Fruit fly (Drosophila melanogaster) whole organism, embryonic: ENCODE measurements around the gene Ac13E.

Source experiments
- Bdp1 ChIP-seq: fragments of 200-800 bp; sonication (Bioruptor generic); optimal IDR thresholded peaks from 3 replicates; lab custom pipeline; 2016; ENCODE audit warnings: missing biosample characterization, missing genetic modification characterization
- CG1024 ChIP-seq: fragments of 200-800 bp; sonication (Bioruptor generic); IDR thresholded peaks from 2 replicates; pipeline ENCODE4 v1.3.6; 2022; ENCODE audit warnings: missing biosample characterization, missing genetic modification characterization
- CG10267 ChIP-seq: fragments of 200-800 bp; sonication (Bioruptor generic); optimal IDR thresholded peaks from 2 replicates; lab custom pipeline; 2018; ENCODE audit warnings: missing biosample characterization, mild to moderate bottlenecking, missing genetic modification characterization, moderate library complexity
- CG10274 ChIP-seq: fragments of 200-800 bp; sonication (Bioruptor generic); optimal IDR thresholded peaks from 3 replicates; lab custom pipeline; 2017; ENCODE audit warnings: missing biosample characterization, mild to moderate bottlenecking, missing genetic modification characterization
- CG12942 ChIP-seq: fragments of 200-800 bp; sonication (Bioruptor generic); optimal IDR thresholded peaks from 3 replicates; lab custom pipeline; 2016; ENCODE audit warnings: missing biosample characterization, missing genetic modification characterization
- CG13287 ChIP-seq: fragments of 200-800 bp; sonication (Bioruptor generic); IDR thresholded peaks from 2 replicates; pipeline ENCODE4 v1.3.6; 2022; ENCODE audit warnings: missing biosample characterization, missing genetic modification characterization; ENCODE audit not compliant: partially characterized antibody
- CG13296 ChIP-seq: fragments of 200-800 bp; sonication (Bioruptor generic); optimal IDR thresholded peaks from 3 replicates; lab custom pipeline; 2018; ENCODE audit warnings: missing biosample characterization, mild to moderate bottlenecking, missing genetic modification characterization
- CG15073 ChIP-seq: fragments of 200-800 bp; sonication (Bioruptor generic); optimal IDR thresholded peaks from 2 replicates; lab custom pipeline; 2016; ENCODE audit warnings: missing biosample characterization, missing genetic modification characterization
- CG15514 ChIP-seq: fragments of 200-800 bp; sonication (Bioruptor generic); optimal IDR thresholded peaks from 3 replicates; lab custom pipeline; 2017; ENCODE audit warnings: missing biosample characterization, missing genetic modification characterization, mild to moderate bottlenecking, moderate library complexity, missing genetic modification reagents
- CG16863 ChIP-seq: fragments of 200-800 bp; sonication (Bioruptor generic); optimal IDR thresholded peaks from 3 replicates; lab custom pipeline; 2016; ENCODE audit warnings: missing biosample characterization, missing genetic modification characterization
- CG17829 ChIP-seq: fragments of 200-800 bp; optimal IDR thresholded peaks from 2 replicates; lab custom pipeline; 2019; ENCODE audit warnings: missing biosample characterization, mild to moderate bottlenecking, missing genetic modification characterization, moderate library complexity
- CG2116 ChIP-seq: fragments of 200-800 bp; sonication (Bioruptor generic); optimal IDR thresholded peaks from 3 replicates; lab custom pipeline; 2018; ENCODE audit warnings: missing biosample characterization, mild to moderate bottlenecking, missing genetic modification characterization
- CG30403 ChIP-seq: fragments of 200-800 bp; sonication (Bioruptor generic); optimal IDR thresholded peaks from 3 replicates; lab custom pipeline; 2016; ENCODE audit warnings: missing biosample characterization, missing genetic modification characterization
- CG31388 ChIP-seq: fragments of 200-800 bp; sonication (Bioruptor generic); optimal IDR thresholded peaks from 2 replicates; lab custom pipeline; 2016; ENCODE audit warnings: missing biosample characterization, missing genetic modification characterization
- CG31441 ChIP-seq: fragments of 200-800 bp; sonication (Bioruptor generic); IDR thresholded peaks from 2 replicates; pipeline ENCODE4 v1.3.6; 2022; ENCODE audit warnings: missing biosample characterization, missing genetic modification characterization
- CG32532 ChIP-seq: fragments of 200-800 bp; sonication (Bioruptor generic); IDR thresholded peaks from 2 replicates; pipeline ENCODE4 v1.3.6; 2022; ENCODE audit warnings: missing biosample characterization, missing genetic modification characterization
- CG4854 ChIP-seq: fragments of 200-800 bp; sonication (Bioruptor generic); optimal IDR thresholded peaks from 2 replicates; lab custom pipeline; 2016; ENCODE audit warnings: missing biosample characterization, missing genetic modification characterization, inconsistent platforms
- CG6689 ChIP-seq: fragments of 200-800 bp; sonication (Bioruptor generic); IDR thresholded peaks from 2 replicates; pipeline ENCODE4 v1.3.6; 2022; ENCODE audit warnings: missing biosample characterization, missing genetic modification characterization
- CG6765 ChIP-seq: fragments of 200-800 bp; sonication (Bioruptor generic); optimal IDR thresholded peaks from 3 replicates; lab custom pipeline; 2017; ENCODE audit warnings: missing biosample characterization, mild to moderate bottlenecking, missing genetic modification characterization
- CG8281 ChIP-seq: fragments of 200-800 bp; sonication (Bioruptor generic); optimal IDR thresholded peaks from 2 replicates; lab custom pipeline; 2018; ENCODE audit warnings: missing biosample characterization, mild to moderate bottlenecking, missing genetic modification characterization, moderate library complexity
- CG9932 ChIP-seq: fragments of 200-800 bp; sonication (Bioruptor generic); IDR thresholded peaks from 2 replicates; pipeline ENCODE4 v1.3.6; 2022; ENCODE audit warnings: missing biosample characterization, missing genetic modification characterization
- Doc2 ChIP-seq: fragments of 200-800 bp; sonication (Bioruptor generic); IDR thresholded peaks from 2 replicates; pipeline ENCODE4 v1.3.6; 2022; ENCODE audit warnings: missing biosample characterization, missing genetic modification characterization
- Doc3 ChIP-seq: fragments of 200-800 bp; sonication (Bioruptor generic); IDR thresholded peaks from 3 replicates; pipeline ENCODE4 v1.3.6; 2022; ENCODE audit warnings: missing biosample characterization, missing genetic modification characterization; ENCODE audit not compliant: partially characterized antibody
- HmgZ ChIP-seq: fragments of 200-800 bp; sonication (Bioruptor generic); optimal IDR thresholded peaks from 2 replicates; lab custom pipeline; 2018; ENCODE audit warnings: missing biosample characterization, mild to moderate bottlenecking, missing genetic modification characterization
- Hr3 ChIP-seq: fragments of 200-800 bp; sonication (Bioruptor generic); optimal IDR thresholded peaks from 3 replicates; lab custom pipeline; 2016; ENCODE audit warnings: missing biosample characterization, missing genetic modification characterization
- Hr51 ChIP-seq, 2 experiments: fragments of 200-800 bp; sonication (Bioruptor generic); optimal IDR thresholded peaks; 2 replicates in 1 of 2; 3 replicates in 1 of 2; lab custom pipeline; 2016 to 2018; ENCODE audit warnings: missing biosample characterization in 2 of 2, missing genetic modification characterization in 2 of 2, mild to moderate bottlenecking in 1 of 2, moderate library complexity in 1 of 2
- Hr78 ChIP-seq, 2 experiments: fragments of 200-800 bp in 1 of 2; fragments of >200 bp in 1 of 2; sonication (Bioruptor generic) in 1 of 2; optimal IDR thresholded peaks; 2 replicates each; lab custom pipeline; 2017 to 2019; ENCODE audit warnings: missing biosample characterization in 2 of 2, missing genetic modification characterization in 2 of 2, mild to moderate bottlenecking in 1 of 2, moderate library complexity in 1 of 2
- MBD-R2 ChIP-seq: fragments of 200-800 bp; sonication (Bioruptor generic); IDR thresholded peaks from 2 replicates; pipeline ENCODE4 v1.3.6; 2022; ENCODE audit warnings: missing biosample characterization, missing genetic modification characterization
- Mrtf ChIP-seq: fragments of 200-800 bp; sonication (Bioruptor generic); IDR thresholded peaks from 3 replicates; pipeline ENCODE4 v1.3.6; 2022; ENCODE audit warnings: missing biosample characterization, missing genetic modification characterization
- PHDP ChIP-seq: fragments of 200-800 bp; sonication (Bioruptor generic); optimal IDR thresholded peaks from 3 replicates; lab custom pipeline; 2018; ENCODE audit warnings: missing biosample characterization, mild to moderate bottlenecking, missing genetic modification characterization, moderate library complexity
- Sin3A ChIP-seq: fragments of >200 bp; optimal IDR thresholded peaks from 2 replicates; lab custom pipeline; 2018
- crol ChIP-seq: fragments of 200-800 bp; sonication (Bioruptor generic); IDR thresholded peaks from 2 replicates; pipeline ENCODE4 v1.3.6; 2022; ENCODE audit warnings: missing biosample characterization, missing genetic modification characterization
- dimm ChIP-seq: fragments of 200-800 bp; sonication (Bioruptor generic); IDR thresholded peaks from 2 replicates; pipeline ENCODE4 v1.3.6; 2022; ENCODE audit warnings: missing biosample characterization, missing genetic modification characterization
- dpn ChIP-seq, 2 experiments: fragments of 200-800 bp; sonication (Bioruptor generic); optimal IDR thresholded peaks; 3 replicates each; lab custom pipeline; 2016; ENCODE audit warnings: missing biosample characterization in 2 of 2, missing genetic modification characterization in 2 of 2
- dysf ChIP-seq: fragments of 200-800 bp; sonication (Bioruptor generic); IDR thresholded peaks from 3 replicates; pipeline ENCODE4 v1.3.6; 2022; ENCODE audit warnings: missing biosample characterization, missing genetic modification characterization
- en ChIP-seq: fragments of 200-800 bp; sonication (Bioruptor generic); optimal IDR thresholded peaks from 2 replicates; lab custom pipeline; 2016; ENCODE audit warnings: missing biosample characterization, missing genetic modification characterization
- eyg ChIP-seq: fragments of 200-800 bp; sonication (Bioruptor generic); optimal IDR thresholded peaks from 3 replicates; lab custom pipeline; 2016; ENCODE audit warnings: missing biosample characterization, missing genetic modification characterization
- h ChIP-seq: fragments of >200 bp; optimal IDR thresholded peaks from 2 replicates; lab custom pipeline; 2017
- hb ChIP-seq: fragments of 200-800 bp; sonication (Bioruptor generic); IDR thresholded peaks from 3 replicates; pipeline ENCODE4 v1.3.6; 2022; ENCODE audit warnings: missing biosample characterization, missing genetic modification characterization; ENCODE audit not compliant: partially characterized antibody
- her ChIP-seq: fragments of 200-800 bp; sonication (Bioruptor generic); optimal IDR thresholded peaks from 2 replicates; lab custom pipeline; 2016; ENCODE audit warnings: missing biosample characterization, missing genetic modification characterization
- jing ChIP-seq: fragments of 200-800 bp; sonication (Bioruptor generic); optimal IDR thresholded peaks from 2 replicates; lab custom pipeline; 2018; ENCODE audit warnings: missing biosample characterization, mild to moderate bottlenecking, missing genetic modification characterization
- jumu ChIP-seq: fragments of 200-800 bp; sonication (Bioruptor generic); optimal IDR thresholded peaks from 3 replicates; lab custom pipeline; 2016; ENCODE audit warnings: missing biosample characterization, missing genetic modification characterization
- ken ChIP-seq: fragments of 200-800 bp; sonication (Bioruptor generic); IDR thresholded peaks from 3 replicates; pipeline ENCODE4 v1.3.6; 2022; ENCODE audit warnings: missing biosample characterization, missing genetic modification characterization
- lbe ChIP-seq: fragments of 200-800 bp; sonication (Bioruptor generic); optimal IDR thresholded peaks from 2 replicates; lab custom pipeline; 2016; ENCODE audit warnings: missing biosample characterization, mild to moderate bottlenecking, missing genetic modification characterization
- odd ChIP-seq: fragments of 200-800 bp; sonication (Bioruptor generic); optimal IDR thresholded peaks from 2 replicates; lab custom pipeline; 2017; ENCODE audit warnings: missing biosample characterization, mild to moderate bottlenecking, missing genetic modification characterization
- pb ChIP-seq: fragments of 200-800 bp; sonication (Bioruptor generic); optimal IDR thresholded peaks from 3 replicates; lab custom pipeline; 2016; ENCODE audit warnings: missing biosample characterization, missing genetic modification characterization
- row ChIP-seq: fragments of 200-800 bp; sonication (Bioruptor generic); IDR thresholded peaks from 3 replicates; pipeline ENCODE4 v1.3.6; 2022; ENCODE audit warnings: missing biosample characterization, missing genetic modification characterization
- salm ChIP-seq: fragments of 200-800 bp; sonication (Bioruptor generic); optimal IDR thresholded peaks from 2 replicates; lab custom pipeline; 2018; ENCODE audit warnings: missing biosample characterization, mild to moderate bottlenecking, missing genetic modification characterization
- sna ChIP-seq: fragments of 200-800 bp; sonication (Bioruptor generic); IDR thresholded peaks from 2 replicates; pipeline ENCODE4 v1.3.6; 2022; ENCODE audit warnings: missing biosample characterization, missing genetic modification characterization; ENCODE audit not compliant: partially characterized antibody
- ttk ChIP-seq: fragments of 200-800 bp; sonication (Bioruptor generic); IDR thresholded peaks from 2 replicates; pipeline ENCODE4 v2.1.2; 2022; ENCODE audit warnings: missing biosample characterization, missing genetic modification characterization
- zf30C ChIP-seq: fragments of 200-800 bp; sonication (Bioruptor generic); optimal IDR thresholded peaks from 3 replicates; lab custom pipeline; 2018; ENCODE audit warnings: missing biosample characterization, mild to moderate bottlenecking, missing genetic modification characterization

Ac13E gene

DNA sequence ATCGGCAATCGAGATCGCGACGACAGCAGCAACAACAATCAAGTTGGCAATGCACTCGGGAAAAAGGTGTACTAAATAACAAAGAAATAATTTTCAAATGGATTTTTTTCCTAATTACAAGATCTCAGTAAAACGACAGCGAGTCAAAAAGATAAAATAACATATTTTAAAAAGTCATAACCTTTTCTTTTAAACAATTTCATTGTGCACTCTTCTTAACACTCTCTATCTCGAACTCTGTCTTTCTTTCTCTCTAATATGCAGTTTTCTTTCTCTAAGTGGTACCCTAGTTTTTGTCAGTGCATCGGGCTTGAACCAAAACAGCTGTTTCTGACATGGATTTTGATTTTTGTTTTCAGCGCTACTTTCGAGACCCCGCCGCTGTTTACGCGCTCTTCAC lies 5.0 kb downstream of the Ac13E start (continued):
- TF ChIP-seq CG13296 (GFP tag; lab: Kevin White, UChicago) (peak; percentile 78), CG1024 (peak; percentile 50; the same call in 1 of the 2 replicates), ttk (peak; percentile 77), Hr51 (GFP tag; optimal IDR thresholded peaks at IDR 0.05; lab: Kevin White, UChicago) (peak; percentile 60 to 90), ken (GFP tag; lab: Robert Waterston, UW) (0 out of 3 replicates have a peak, but pooled peaks have one; percentile 47), Doc2 (peak; percentile 51), Doc3 (GFP tag; lab: Robert Waterston, UW) (no peak), CG4854 (GFP tag; lab: Kevin White, UChicago) (peak; percentile 38), en (GFP tag; lab: Kevin White, UChicago) (peak; percentile 58), jumu (GFP tag; lab: Kevin White, UChicago) (peak; percentile 38), CG15514 (GFP tag; lab: Kevin White, UChicago) (peak; percentile 57), MBD-R2 (GFP tag; lab: Robert Waterston, UW) (peak; percentile 39; the same call in 1 of the 2 replicates), HmgZ (tag; lab: Kevin White, UChicago) (peak; percentile 47), PHDP (tag; lab: Kevin White, UChicago) (peak; percentile 82), salm (tag; lab: Kevin White, UChicago) (peak; percentile 57), hb (GFP tag; lab: Robert Waterston, UW) (no peak), CG10274 (GFP tag; lab: Kevin White, UChicago) (peak; percentile 53), CG32532 (GFP tag; lab: Robert Waterston, UW) (peak; percentile 86), dpn (GFP tag; optimal IDR thresholded peaks at IDR 0.05; lab: Kevin White, UChicago) (peak; percentile 68 to 81), CG6689 (GFP tag; lab: Robert Waterston, UW) (peak; percentile 75), CG31441 (GFP tag; lab: Robert Waterston, UW) (peak; percentile 84), h (lab: Kevin White, UChicago) (no peak), dysf (GFP tag; lab: Robert Waterston, UW) (peak; percentile 89), Bdp1 (GFP tag; lab: Kevin White, UChicago) (peak; percentile 13), CG6765 (GFP tag; lab: Kevin White, UChicago) (peak; percentile 14), odd (GFP tag; lab: Kevin White, UChicago) (peak; percentile 63), CG15073 (GFP tag; lab: Kevin White, UChicago) (no peak), Hr3 (GFP tag; lab: Kevin White, UChicago) (peak; percentile 56), crol (GFP tag; lab: Robert Waterston, UW) (no peak), CG13287 (no peak), her (GFP tag; lab: Kevin White, UChicago) (peak; percentile 67), row (GFP tag; lab: Robert Waterston, UW) (peak; percentile 80), CG16863 (GFP tag; lab: Kevin White, UChicago) (peak; percentile 59), CG17829 (tag; lab: Kevin White, UChicago) (peak; percentile 77), zf30C (GFP tag; lab: Kevin White, UChicago) (peak; percentile 18), CG9932 (peak; percentile 81), Hr78 (GFP tag; optimal IDR thresholded peaks at IDR 0.05; lab: Kevin White, UChicago) (peak in 1 of 2 experiments; percentile 23), Mrtf (peak; percentile 64; the same call in 1 of the 3 replicates), CG30403 (peak; percentile 83), CG10267 (tag; lab: Kevin White, UChicago) (peak; percentile 62), lbe (GFP tag; lab: Kevin White, UChicago) (peak; percentile 3), CG31388 (GFP tag; lab: Kevin White, UChicago) (peak; percentile 23), eyg (GFP tag; lab: Kevin White, UChicago) (peak; percentile 36), dimm (GFP tag; lab: Robert Waterston, UW) (no peak), sna (no peak), CG12942 (GFP tag; lab: Kevin White, UChicago) (peak; percentile 45), pb (peak; percentile 57), CG8281 (tag; lab: Kevin White, UChicago) (peak; percentile 55), jing (GFP tag; lab: Kevin White, UChicago) (peak; percentile 3), CG2116 (GFP tag; lab: Kevin White, UChicago) (peak; percentile 34), Sin3A (lab: Kevin White, UChicago) (no peak)
